Fruit fly (Drosophila melanogaster) whole organism, embryonic: ENCODE measurements around the gene CG31098.

Source experiments
- CG10274 ChIP-seq: fragments of 200-800 bp; sonication (Bioruptor generic); optimal IDR thresholded peaks from 3 replicates; lab custom pipeline; 2017; ENCODE audit warnings: missing biosample characterization, mild to moderate bottlenecking, missing genetic modification characterization
- CG10366 ChIP-seq: fragments of 200-800 bp; sonication (Bioruptor generic); IDR thresholded peaks from 2 replicates; pipeline ENCODE4 v1.3.6; 2022; ENCODE audit warnings: missing biosample characterization, missing genetic modification characterization
- CG10654 ChIP-seq: fragments of 200-800 bp; sonication (Bioruptor generic); optimal IDR thresholded peaks from 2 replicates; lab custom pipeline; 2016; ENCODE audit warnings: missing biosample characterization, missing genetic modification characterization
- CG11696 ChIP-seq: fragments of 200-800 bp; sonication (Bioruptor generic); IDR thresholded peaks from 2 replicates; pipeline ENCODE4 v1.3.6; 2022; ENCODE audit warnings: missing biosample characterization, missing genetic modification characterization
- CG13296 ChIP-seq: fragments of 200-800 bp; sonication (Bioruptor generic); optimal IDR thresholded peaks from 3 replicates; lab custom pipeline; 2018; ENCODE audit warnings: missing biosample characterization, mild to moderate bottlenecking, missing genetic modification characterization
- CG14860 ChIP-seq: fragments of 200-800 bp; sonication (Bioruptor generic); IDR thresholded peaks from 3 replicates; pipeline ENCODE4 v1.3.6; 2022; ENCODE audit warnings: missing biosample characterization, missing genetic modification characterization; ENCODE audit not compliant: partially characterized antibody
- CG15011 ChIP-seq: fragments of 200-800 bp; sonication (Bioruptor generic); optimal IDR thresholded peaks from 3 replicates; lab custom pipeline; 2018; ENCODE audit warnings: missing biosample characterization, mild to moderate bottlenecking, missing genetic modification characterization
- CG1603 ChIP-seq: fragments of 200-800 bp; sonication (Bioruptor generic); optimal IDR thresholded peaks from 2 replicates; lab custom pipeline; 2019; ENCODE audit warnings: missing biosample characterization, mild to moderate bottlenecking, missing genetic modification characterization, moderate library complexity
- CG2116 ChIP-seq: fragments of 200-800 bp; sonication (Bioruptor generic); optimal IDR thresholded peaks from 3 replicates; lab custom pipeline; 2018; ENCODE audit warnings: missing biosample characterization, mild to moderate bottlenecking, missing genetic modification characterization
- CG30431 ChIP-seq: fragments of 200-800 bp; sonication (Bioruptor generic); optimal IDR thresholded peaks from 2 replicates; lab custom pipeline; 2017; ENCODE audit warnings: missing biosample characterization, missing genetic modification characterization
- CG43689 ChIP-seq: fragments of 200-800 bp; sonication (Bioruptor generic); IDR thresholded peaks from 2 replicates; pipeline ENCODE4 v1.3.6; 2022; ENCODE audit warnings: missing biosample characterization, missing genetic modification characterization
- CG4820 ChIP-seq: fragments of 200-800 bp; sonication (Bioruptor generic); optimal IDR thresholded peaks from 3 replicates; lab custom pipeline; 2016; ENCODE audit warnings: missing biosample characterization, missing genetic modification characterization
- CG5180 ChIP-seq: fragments of 200-800 bp; sonication (Bioruptor generic); optimal IDR thresholded peaks from 3 replicates; lab custom pipeline; 2017; ENCODE audit warnings: missing biosample characterization, missing genetic modification characterization, mild to moderate bottlenecking, moderate library complexity, missing genetic modification reagents
- CG6813 ChIP-seq: fragments of 200-800 bp; sonication (Bioruptor generic); optimal IDR thresholded peaks from 2 replicates; lab custom pipeline; 2017; ENCODE audit warnings: missing biosample characterization, missing genetic modification characterization, mild to moderate bottlenecking, moderate library complexity, missing genetic modification reagents
- CG7745 ChIP-seq: fragments of 200-800 bp; sonication (Bioruptor generic); optimal IDR thresholded peaks from 2 replicates; lab custom pipeline; 2018; ENCODE audit warnings: missing biosample characterization, mild to moderate bottlenecking, missing genetic modification characterization, moderate library complexity
- CG8359 ChIP-seq: fragments of 200-800 bp; sonication (Bioruptor generic); optimal IDR thresholded peaks from 2 replicates; lab custom pipeline; 2017; ENCODE audit warnings: missing biosample characterization, mild to moderate bottlenecking, missing genetic modification characterization, borderline replicate concordance
- CG9932 ChIP-seq: fragments of 200-800 bp; sonication (Bioruptor generic); IDR thresholded peaks from 2 replicates; pipeline ENCODE4 v1.3.6; 2022; ENCODE audit warnings: missing biosample characterization, missing genetic modification characterization
- Dad ChIP-seq: fragments of 200-800 bp; sonication (Bioruptor generic); optimal IDR thresholded peaks from 3 replicates; lab custom pipeline; 2016; ENCODE audit warnings: missing biosample characterization, missing genetic modification characterization
- Lhr ChIP-seq: fragments of 200-800 bp; sonication (Bioruptor generic); optimal IDR thresholded peaks from 3 replicates; lab custom pipeline; 2017; ENCODE audit warnings: mild to moderate bottlenecking, missing biosample characterization, missing genetic modification reagents, missing genetic modification characterization
- Lpt ChIP-seq: fragments of >200 bp; optimal IDR thresholded peaks from 2 replicates; lab custom pipeline; 2018; ENCODE audit warnings: missing biosample characterization, missing genetic modification characterization
- MBD-R2 ChIP-seq: fragments of 200-800 bp; sonication (Bioruptor generic); IDR thresholded peaks from 2 replicates; pipeline ENCODE4 v1.3.6; 2022; ENCODE audit warnings: missing biosample characterization, missing genetic modification characterization
- MESR4 ChIP-seq: fragments of 200-800 bp; sonication (Bioruptor generic); optimal IDR thresholded peaks from 2 replicates; lab custom pipeline; 2018; ENCODE audit warnings: missing biosample characterization, mild to moderate bottlenecking, missing genetic modification characterization, moderate library complexity
- NC2β ChIP-seq: fragments of 200-800 bp; sonication (Bioruptor generic); optimal IDR thresholded peaks from 2 replicates; lab custom pipeline; 2016; ENCODE audit warnings: missing biosample characterization, missing genetic modification characterization
- Taf1 ChIP-seq: fragments of 200-800 bp; sonication (Bioruptor generic); IDR thresholded peaks from 2 replicates; pipeline ENCODE4 v1.3.6; 2022; ENCODE audit warnings: missing biosample characterization, missing genetic modification characterization
- Trl ChIP-seq, 3 experiments: fragments of >200 bp in 2 of 3; fragments of 200-800 bp in 1 of 3; sonication (Bioruptor generic) in 1 of 3; optimal IDR thresholded peaks; 2 replicates in 1 of 3; 3 replicates in 2 of 3; lab custom pipeline; 2016 to 2017; ENCODE audit warnings: missing biosample characterization in 1 of 3, missing genetic modification characterization in 1 of 3
- al ChIP-seq: fragments of 200-800 bp; sonication (Bioruptor generic); IDR thresholded peaks from 2 replicates; pipeline ENCODE4 v1.3.6; 2022; ENCODE audit warnings: missing biosample characterization, missing genetic modification characterization
- bab2 ChIP-seq: fragments of 200-800 bp; sonication (Bioruptor generic); optimal IDR thresholded peaks from 2 replicates; lab custom pipeline; 2016; ENCODE audit warnings: missing biosample characterization, missing genetic modification characterization
- bowl ChIP-seq: fragments of 200-800 bp; sonication (Bioruptor generic); IDR thresholded peaks from 2 replicates; pipeline ENCODE4 v1.3.6; 2022; ENCODE audit warnings: missing biosample characterization, missing genetic modification characterization
- dimm ChIP-seq: fragments of 200-800 bp; sonication (Bioruptor generic); IDR thresholded peaks from 2 replicates; pipeline ENCODE4 v1.3.6; 2022; ENCODE audit warnings: missing biosample characterization, missing genetic modification characterization
- disco-r ChIP-seq: fragments of 200-800 bp; sonication (Bioruptor generic); optimal IDR thresholded peaks from 2 replicates; lab custom pipeline; 2016; ENCODE audit warnings: missing biosample characterization, missing genetic modification characterization
- dysf ChIP-seq: fragments of 200-800 bp; sonication (Bioruptor generic); IDR thresholded peaks from 3 replicates; pipeline ENCODE4 v1.3.6; 2022; ENCODE audit warnings: missing biosample characterization, missing genetic modification characterization
- ftz-f1 ChIP-seq: fragments of 200-800 bp; sonication (Bioruptor generic); optimal IDR thresholded peaks from 2 replicates; lab custom pipeline; 2016; ENCODE audit warnings: missing biosample characterization, missing genetic modification characterization
- gce ChIP-seq: fragments of 200-800 bp; sonication (Bioruptor generic); IDR thresholded peaks from 3 replicates; pipeline ENCODE4 v1.3.6; 2022; ENCODE audit warnings: missing biosample characterization, missing genetic modification characterization
- grau ChIP-seq: fragments of 200-800 bp; optimal IDR thresholded peaks from 3 replicates; lab custom pipeline; 2019; ENCODE audit warnings: missing biosample characterization, mild to moderate bottlenecking, missing genetic modification characterization, moderate library complexity
- inv ChIP-seq: fragments of 200-800 bp; sonication (Bioruptor generic); IDR thresholded peaks from 2 replicates; pipeline ENCODE4 v1.3.6; 2022; ENCODE audit warnings: missing biosample characterization, missing genetic modification characterization; ENCODE audit not compliant: partially characterized antibody
- kah ChIP-seq: fragments of 200-800 bp; sonication (Bioruptor generic); optimal IDR thresholded peaks from 2 replicates; lab custom pipeline; 2018; ENCODE audit warnings: missing biosample characterization, mild to moderate bottlenecking, missing genetic modification characterization
- kay ChIP-seq: fragments of 200-800 bp; sonication (Bioruptor generic); optimal IDR thresholded peaks from 2 replicates; lab custom pipeline; 2016; ENCODE audit warnings: missing biosample characterization, missing genetic modification characterization
- lab ChIP-seq: fragments of 200-800 bp; sonication (Bioruptor generic); optimal IDR thresholded peaks from 3 replicates; lab custom pipeline; 2017; ENCODE audit warnings: missing biosample characterization, missing genetic modification characterization, mild to moderate bottlenecking, moderate library complexity, missing genetic modification reagents
- maf-S ChIP-seq: fragments of 200-800 bp; sonication (Bioruptor generic); optimal IDR thresholded peaks from 2 replicates; lab custom pipeline; 2016; ENCODE audit warnings: missing biosample characterization, missing genetic modification characterization
- nom ChIP-seq: fragments of 200-800 bp; sonication (Bioruptor generic); optimal IDR thresholded peaks from 2 replicates; lab custom pipeline; 2017; ENCODE audit warnings: missing biosample characterization, missing genetic modification characterization, mild to moderate bottlenecking, moderate library complexity, missing genetic modification reagents
- oc ChIP-seq: fragments of 200-800 bp; sonication (Bioruptor generic); optimal IDR thresholded peaks from 2 replicates; lab custom pipeline; 2018; ENCODE audit warnings: missing biosample characterization, mild to moderate bottlenecking, missing genetic modification characterization, moderate library complexity
- pho ChIP-seq: fragments of 200-800 bp; sonication (Bioruptor generic); optimal IDR thresholded peaks from 2 replicates; lab custom pipeline; 2016; ENCODE audit warnings: missing biosample characterization, missing genetic modification characterization
- phol ChIP-seq: fragments of 200-800 bp; sonication (Bioruptor generic); optimal IDR thresholded peaks from 3 replicates; lab custom pipeline; 2018; ENCODE audit warnings: missing biosample characterization, mild to moderate bottlenecking, missing genetic modification characterization, moderate library complexity
- ro ChIP-seq: fragments of 200-800 bp; sonication (Bioruptor generic); IDR thresholded peaks from 2 replicates; pipeline ENCODE4 v1.3.6; 2022; ENCODE audit warnings: missing biosample characterization, missing genetic modification characterization
- sim ChIP-seq: fragments of 200-800 bp; sonication (Bioruptor generic); IDR thresholded peaks from 2 replicates; pipeline ENCODE4 v1.3.6; 2022; ENCODE audit warnings: missing biosample characterization, missing genetic modification characterization
- so ChIP-seq: fragments of 200-800 bp; sonication (Bioruptor generic); IDR thresholded peaks from 3 replicates; pipeline ENCODE4 v1.3.6; 2022; ENCODE audit warnings: missing biosample characterization, missing genetic modification characterization
- sqz ChIP-seq: fragments of 200-800 bp; sonication (Bioruptor generic); optimal IDR thresholded peaks from 3 replicates; lab custom pipeline; 2018; ENCODE audit warnings: missing biosample characterization, mild to moderate bottlenecking, missing genetic modification characterization
- tna ChIP-seq: fragments of 200-800 bp; sonication (Bioruptor generic); IDR thresholded peaks from 2 replicates; pipeline ENCODE4 v1.3.6; 2022; ENCODE audit warnings: missing biosample characterization, missing genetic modification characterization; ENCODE audit not compliant: partially characterized antibody
- usp ChIP-seq: fragments of >200 bp; optimal IDR thresholded peaks from 2 replicates; lab custom pipeline; 2017; ENCODE audit warnings: missing biosample characterization, missing genetic modification characterization

Gene CG31098

DNA sequence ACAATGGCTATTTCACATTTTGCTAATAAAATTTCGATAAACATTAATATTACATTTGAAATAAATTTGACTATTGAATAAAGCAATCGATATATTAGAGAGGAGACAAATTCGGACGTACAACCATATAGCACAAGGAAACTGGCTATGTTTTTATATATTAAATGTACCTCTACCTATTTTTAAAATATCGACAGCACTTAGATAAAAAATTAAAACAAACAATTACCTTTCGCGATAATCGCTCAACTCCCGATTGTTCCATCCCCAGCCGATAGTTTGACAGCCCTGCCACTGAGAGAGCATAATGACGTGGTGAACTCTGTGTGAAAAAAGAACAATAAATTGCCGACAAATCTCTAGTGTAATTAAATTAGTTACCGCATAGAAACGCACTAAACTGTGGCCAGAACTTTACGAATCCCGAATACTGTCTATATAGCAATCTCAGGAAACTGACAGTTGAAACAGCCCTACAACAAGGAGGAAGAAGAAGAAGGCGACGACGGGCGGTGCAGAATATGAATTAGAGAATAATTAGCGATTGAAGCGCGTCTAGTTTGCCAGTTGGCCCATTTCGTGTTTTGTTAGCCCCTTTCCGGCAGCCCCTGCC lies 34.0 kb downstream of the CG31098 start, which contains the start of gene CG11857 (continued):
- TF ChIP-seq pho (peak; percentile 98), bab2 (GFP tag; lab: Kevin White, UChicago) (peak; percentile 98), CG6813 (GFP tag; lab: Kevin White, UChicago) (peak; percentile 87), CG30431 (peak; percentile 97), so (peak; percentile 97), oc (tag; lab: Kevin White, UChicago) (peak; percentile 94), maf-S (GFP tag; lab: Kevin White, UChicago) (peak; percentile 98), NC2β (GFP tag; lab: Kevin White, UChicago) (peak; percentile 96), Dad (peak; percentile 97), CG4820 (GFP tag; lab: Kevin White, UChicago) (peak; percentile 97), Lpt (GFP tag; lab: Kevin White, UChicago) (no peak), dimm (GFP tag; lab: Robert Waterston, UW) (peak; percentile 97), disco-r (GFP tag; lab: Kevin White, UChicago) (peak; percentile 93), MBD-R2 (GFP tag; lab: Robert Waterston, UW) (peak; percentile 99), CG10654 (peak; percentile 97), CG10274 (GFP tag; lab: Kevin White, UChicago) (peak; percentile 81), kay (peak; percentile 98), tna (peak; percentile 99), kah (peak; percentile 84), CG7745 (peak; percentile 76), usp (GFP tag; lab: Kevin White, UChicago) (no peak), CG43689 (GFP tag; lab: Robert Waterston, UW) (peak; percentile 93), Trl (optimal IDR thresholded peaks at IDR 0.05; lab: Kevin White, UChicago) (peak in 1 of 2 experiments; percentile 46), Trl (GFP tag; optimal IDR thresholded peaks at IDR 0.05; lab: Kevin White, UChicago) (peak; percentile 98), lab (GFP tag; lab: Kevin White, UChicago) (peak; percentile 98), Lhr (GFP tag; lab: Kevin White, UChicago) (peak; percentile 92), CG14860 (GFP tag; lab: Robert Waterston, UW) (peak; percentile 100), ftz-f1 (GFP tag; lab: Kevin White, UChicago) (peak; percentile 91), CG8359 (GFP tag; lab: Kevin White, UChicago) (peak; percentile 87), CG15011 (GFP tag; lab: Kevin White, UChicago) (peak; percentile 92), phol (tag; lab: Kevin White, UChicago) (peak; percentile 98), nom (peak; percentile 80), CG11696 (peak; percentile 89), ro (peak; percentile 98), inv (GFP tag; lab: Robert Waterston, UW) (peak; percentile 100), bowl (GFP tag; lab: Robert Waterston, UW) (peak; percentile 92), CG5180 (GFP tag; lab: Kevin White, UChicago) (no peak), CG10366 (GFP tag; lab: Robert Waterston, UW) (peak; percentile 99), dysf (GFP tag; lab: Robert Waterston, UW) (peak; percentile 99), Taf1 (GFP tag; lab: Robert Waterston, UW) (peak; percentile 97), al (GFP tag; lab: Robert Waterston, UW) (peak; percentile 99), gce (GFP tag; lab: Robert Waterston, UW) (peak; percentile 96), sqz (GFP tag; lab: Kevin White, UChicago) (no peak), CG1603 (peak; percentile 97), CG9932 (GFP tag; lab: Robert Waterston, UW) (peak; percentile 100), CG13296 (GFP tag; lab: Kevin White, UChicago) (peak; percentile 93), grau (tag; lab: Kevin White, UChicago) (peak; percentile 97), sim (peak; percentile 95), CG2116 (GFP tag; lab: Kevin White, UChicago) (peak; percentile 94), MESR4 (GFP tag; lab: Kevin White, UChicago) (peak; percentile 91)
